Worm (Caenorhabditis elegans): Measurements from ENCODE around the gene acdh-10.

DNA sequence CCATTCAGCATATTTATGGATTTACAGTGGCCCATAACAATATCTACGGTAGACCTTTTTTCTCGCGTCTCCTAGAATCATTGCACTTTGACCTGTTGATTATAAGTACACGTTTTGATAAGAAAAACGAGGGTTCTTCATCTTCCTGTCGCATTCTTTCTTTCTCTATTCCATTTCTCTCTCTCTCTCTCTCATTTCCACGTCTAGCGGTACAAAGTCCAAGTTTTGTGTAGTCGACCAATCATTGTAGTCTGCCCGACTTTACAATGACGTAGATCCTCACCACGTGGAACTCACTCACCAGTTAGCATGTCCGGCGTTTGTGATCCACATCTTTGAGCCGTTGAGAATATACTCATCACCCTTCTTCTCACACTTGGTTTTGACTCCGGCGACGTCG lies 1.5 kb upstream of the acdh-10 start:
- TF ChIP-seq unc-130 (tag; optimal IDR thresholded peaks at IDR 0.05) (no peak), elt-3 (tag; optimal IDR thresholded peaks at IDR 0.05) (peak in 5 of 6 experiments; percentile 33 to 74 (median 64)), lin-39 (tag; optimal IDR thresholded peaks at IDR 0.05) (no peak), unc-62 (GFP tag; optimal IDR thresholded peaks at IDR 0.05) (no peak), C16A3.4 (tag; optimal IDR thresholded peaks at IDR 0.05) (peak; percentile 26), ceh-82 (tag; optimal IDR thresholded peaks at IDR 0.05) (no peak)
